Worm (Caenorhabditis elegans) whole organism, young adult: ENCODE data around the gene C18B2.5.

Experiments used
- B0261.1 ChIP-seq: sonication (generic microtip); optimal IDR thresholded peaks from 2 replicates; lab custom pipeline; 2016; ENCODE audit warnings: mild to moderate bottlenecking, missing genetic modification characterization, moderate library complexity, missing compliant biosample characterization
- xnd-1 ChIP-seq: sonication (generic microtip); optimal IDR thresholded peaks from 2 replicates; lab custom pipeline; 2016; ENCODE audit warnings: missing genotype, missing genetic modification reagents, missing genetic modification characterization, missing compliant biosample characterization
- ztf-28 ChIP-seq: fragments of 200-800 bp; sonication (Bioruptor generic); IDR thresholded peaks from 2 replicates; pipeline ENCODE4 v1.3.6; 2022; ENCODE audit warnings: missing genetic modification reagents, missing genetic modification characterization, missing compliant biosample characterization

DNA sequence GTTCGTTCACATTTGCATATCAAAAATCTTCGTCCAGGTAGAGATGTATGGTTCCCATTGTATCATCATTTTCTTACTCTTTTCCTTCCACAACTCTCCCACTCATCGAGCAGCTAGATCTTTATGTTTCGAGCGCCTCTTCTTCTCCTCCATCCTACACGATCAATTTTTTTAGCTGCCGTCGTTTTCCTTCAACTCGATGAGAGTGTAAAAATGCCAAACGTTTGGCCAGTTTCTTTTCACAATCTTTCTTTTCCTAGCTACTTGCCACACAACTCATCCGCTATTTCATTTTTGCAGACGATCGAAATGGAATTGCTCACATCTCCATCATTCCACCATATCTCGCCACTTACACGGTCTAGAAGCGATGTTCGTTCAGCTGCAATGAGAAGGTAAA lies 9.4 kb downstream of the C18B2.5 start, which contains the start of gene C18B2.3:
- no peak for TF ChIP-seq xnd-1 (tag; lab: Kevin White, UChicago)
- no peak for TF ChIP-seq ztf-28 (GFP tag; lab: Robert Waterston, UW)
- no peak for TF ChIP-seq B0261.1 (tag; lab: Kevin White, UChicago)
